Worm (Caenorhabditis elegans): Measurements from ENCODE around the gene eif-3.K.

Gene eif-3.K

DNA sequence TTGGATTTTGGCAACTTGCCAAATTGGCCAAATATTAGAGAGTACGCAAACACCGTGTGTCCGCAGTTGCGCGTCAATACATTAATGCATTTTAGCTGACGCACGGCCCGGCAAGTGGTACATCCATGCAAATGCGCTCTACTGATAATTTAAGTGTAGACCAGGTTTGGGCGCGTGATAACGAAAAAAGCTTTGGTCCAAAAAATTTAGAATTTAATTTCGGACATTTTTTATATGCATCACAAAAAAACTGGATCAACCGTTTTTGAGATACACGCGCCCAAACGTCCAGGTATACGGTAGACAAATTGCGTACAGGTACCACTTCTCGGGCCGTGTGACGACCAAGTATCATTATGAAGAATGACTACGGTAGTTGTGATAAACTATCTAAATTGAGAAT, 14.1 kb downstream of the eif-3.K start, which contains the start of gene R186.8:
Gene R186.8, minus strand, starts transcription at position 58 of the 403 bp plus-strand sequence.
- peak; percentile 52 for TF ChIP-seq cog-1 (tag; optimal IDR thresholded peaks at IDR 0.05)

- TF ChIP-seq ztf-23 (GFP tag; IDR thresholded peaks at IDR 0.05): no peak
- no peak for TF ChIP-seq flt-1 (GFP tag; IDR thresholded peaks at IDR 0.05)
- TF ChIP-seq T22C8.4 (GFP tag; IDR thresholded peaks at IDR 0.05): no peak
Observed at ce11 chrV:12968555-12968954, 14.8 kb downstream of the eif-3.K start, which contains the start of gene lin-46. TSS of gene lin-46 (plus strand) at chrV:12968855.

DNA sequence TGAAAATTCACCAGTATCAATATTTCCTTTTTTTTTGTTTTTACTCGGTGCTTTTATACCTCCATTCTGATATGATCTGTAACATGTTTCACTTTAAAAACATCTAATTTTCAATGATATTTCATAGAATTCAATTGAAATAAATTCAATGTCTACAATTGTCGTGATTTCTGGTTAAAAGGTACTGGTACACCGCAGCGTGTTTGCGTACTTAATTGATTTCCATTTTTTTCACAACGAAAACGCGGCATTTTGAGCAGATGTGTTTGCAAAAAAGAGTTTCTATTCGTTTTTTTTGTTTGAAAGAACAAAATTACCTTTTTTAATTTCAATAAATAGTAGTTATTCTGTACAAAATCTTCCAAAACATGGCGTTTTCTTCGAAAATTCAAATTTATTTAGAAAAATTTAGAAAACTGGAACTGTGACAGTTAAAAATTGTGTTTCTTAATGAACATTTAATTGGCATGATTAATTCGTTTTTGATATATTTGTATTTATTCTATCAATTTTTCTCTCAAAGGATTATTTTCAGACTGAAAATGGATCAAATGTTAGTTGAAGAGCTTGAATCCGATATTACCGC, 16.9 kb downstream of the eif-3.K start, which contains the start of gene pnn-1:
Gene pnn-1, plus strand, starts transcription at position 536 of the 586 bp plus-strand sequence.
- TF ChIP-seq T22C8.4 (GFP tag; IDR thresholded peaks at IDR 0.05) (no peak), ztf-29 (GFP tag; IDR thresholded peaks at IDR 0.05) (no peak), klf-2 (GFP tag; conservative IDR thresholded peaks at IDR 0.05) (no peak), ref-1 (GFP tag; conservative IDR thresholded peaks at IDR 0.05) (no peak), flt-1 (GFP tag; IDR thresholded peaks at IDR 0.05) (no peak), tab-1 (GFP tag; IDR thresholded peaks at IDR 0.05) (no peak), cog-1 (tag; optimal IDR thresholded peaks at IDR 0.05) (no peak), med-1 (GFP tag; optimal IDR thresholded peaks at IDR 0.05; ENCODE audit: insufficient read depth) (no peak), ztf-23 (GFP tag; IDR thresholded peaks at IDR 0.05) (no peak)

DNA sequence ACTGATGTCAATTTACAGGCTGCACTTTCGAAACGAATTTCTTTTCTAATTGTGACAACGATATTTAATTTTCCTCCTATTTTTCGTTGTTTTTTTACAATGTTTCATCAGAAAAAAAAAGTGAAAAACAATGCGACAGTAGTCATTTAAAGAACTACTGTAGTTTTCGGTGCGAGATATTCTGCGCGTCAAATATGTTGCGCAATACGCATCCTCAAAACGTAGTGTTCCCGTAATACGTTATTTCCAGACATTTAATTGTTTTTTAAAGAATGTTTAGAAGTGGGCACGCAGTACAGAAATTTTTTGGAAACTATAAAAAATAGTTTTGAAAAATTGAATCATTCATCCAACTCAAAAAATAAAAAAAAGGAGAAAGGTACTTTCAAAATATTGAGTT, 20.2 kb downstream of the eif-3.K start:
- no peak for TF ChIP-seq ztf-29 (GFP tag; IDR thresholded peaks at IDR 0.05)
- no peak for TF ChIP-seq T22C8.4 (GFP tag; IDR thresholded peaks at IDR 0.05)
- no peak for TF ChIP-seq tab-1 (GFP tag; IDR thresholded peaks at IDR 0.05)
- no peak for TF ChIP-seq flt-1 (GFP tag; IDR thresholded peaks at IDR 0.05)
- no peak for TF ChIP-seq klf-2 (GFP tag; conservative IDR thresholded peaks at IDR 0.05)
- TF ChIP-seq ref-1 (GFP tag; conservative IDR thresholded peaks at IDR 0.05): no peak
- TF ChIP-seq med-1 (GFP tag; optimal IDR thresholded peaks at IDR 0.05; ENCODE audit: insufficient read depth): no peak
- no peak for TF ChIP-seq cog-1 (tag; optimal IDR thresholded peaks at IDR 0.05)
- no peak for TF ChIP-seq ztf-23 (GFP tag; IDR thresholded peaks at IDR 0.05)

- TF ChIP-seq T22C8.4 (GFP tag; IDR thresholded peaks at IDR 0.05): no peak
- TF ChIP-seq klf-2 (GFP tag; conservative IDR thresholded peaks at IDR 0.05): no peak
- no peak for TF ChIP-seq ztf-29 (GFP tag; IDR thresholded peaks at IDR 0.05)
- TF ChIP-seq ref-1 (GFP tag; conservative IDR thresholded peaks at IDR 0.05): no peak
- TF ChIP-seq flt-1 (GFP tag; IDR thresholded peaks at IDR 0.05): no peak
- TF ChIP-seq ztf-23 (GFP tag; IDR thresholded peaks at IDR 0.05): no peak
- no peak for TF ChIP-seq med-1 (GFP tag; optimal IDR thresholded peaks at IDR 0.05; ENCODE audit: insufficient read depth)
- no peak for TF ChIP-seq tab-1 (GFP tag; IDR thresholded peaks at IDR 0.05)
- TF ChIP-seq cog-1 (tag; optimal IDR thresholded peaks at IDR 0.05): no peak
Observed at ce11 chrV:12987061-12987460, 33.3 kb downstream of the eif-3.K start, which contains the start of gene shw-3. TSS of gene shw-3 (minus strand) at chrV:12987161.

DNA sequence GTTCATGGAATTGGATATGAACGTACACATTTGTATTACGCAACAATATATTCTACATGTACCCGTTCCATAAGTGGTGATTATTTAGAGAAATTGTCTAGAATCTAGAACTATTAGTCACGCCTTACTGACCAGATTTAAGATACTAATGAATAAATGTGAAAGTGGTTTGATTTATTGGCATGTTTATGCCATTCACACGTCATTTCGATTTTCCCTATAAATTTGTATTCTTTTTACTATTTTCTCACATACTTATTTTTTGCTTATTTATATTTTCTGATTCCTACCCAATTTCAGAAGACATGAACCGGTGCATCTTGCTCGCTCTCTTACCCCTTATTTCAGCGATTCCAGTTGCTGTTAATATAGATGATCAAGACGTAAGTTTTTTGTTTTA, 34.5 kb downstream of the eif-3.K start, which contains the start of gene F15B9.8:
Gene F15B9.8, plus strand, starts transcription at position 301 of the 400 bp plus-strand sequence.
- no peak for TF ChIP-seq tab-1 (GFP tag; IDR thresholded peaks at IDR 0.05)
- TF ChIP-seq cog-1 (tag; optimal IDR thresholded peaks at IDR 0.05): no peak
- TF ChIP-seq klf-2 (GFP tag; conservative IDR thresholded peaks at IDR 0.05): no peak
- TF ChIP-seq flt-1 (GFP tag; IDR thresholded peaks at IDR 0.05): no peak
- no peak for TF ChIP-seq ztf-23 (GFP tag; IDR thresholded peaks at IDR 0.05)
- no peak for TF ChIP-seq ztf-29 (GFP tag; IDR thresholded peaks at IDR 0.05)
- no peak for TF ChIP-seq ref-1 (GFP tag; conservative IDR thresholded peaks at IDR 0.05)
- TF ChIP-seq med-1 (GFP tag; optimal IDR thresholded peaks at IDR 0.05; ENCODE audit: insufficient read depth): no peak
- TF ChIP-seq T22C8.4 (GFP tag; IDR thresholded peaks at IDR 0.05): no peak

ce11 chrV:12992891-12993290, 39.1 kb downstream of the eif-3.K start, which contains the start of the genes F15B9.11 and dsl-7:
TSS of gene F15B9.11 (minus strand) at chrV:12992895.
TSS of gene dsl-7 (plus strand) at chrV:12993150.
- TF ChIP-seq ztf-29 (GFP tag; IDR thresholded peaks at IDR 0.05) (no peak), flt-1 (GFP tag; IDR thresholded peaks at IDR 0.05) (no peak), tab-1 (GFP tag; IDR thresholded peaks at IDR 0.05) (no peak), T22C8.4 (GFP tag; IDR thresholded peaks at IDR 0.05) (no peak), cog-1 (tag; optimal IDR thresholded peaks at IDR 0.05) (no peak), ztf-23 (GFP tag; IDR thresholded peaks at IDR 0.05) (no peak), med-1 (GFP tag; optimal IDR thresholded peaks at IDR 0.05; ENCODE audit: insufficient read depth) (no peak), ref-1 (GFP tag; conservative IDR thresholded peaks at IDR 0.05) (no peak), klf-2 (GFP tag; conservative IDR thresholded peaks at IDR 0.05) (no peak)

DNA sequence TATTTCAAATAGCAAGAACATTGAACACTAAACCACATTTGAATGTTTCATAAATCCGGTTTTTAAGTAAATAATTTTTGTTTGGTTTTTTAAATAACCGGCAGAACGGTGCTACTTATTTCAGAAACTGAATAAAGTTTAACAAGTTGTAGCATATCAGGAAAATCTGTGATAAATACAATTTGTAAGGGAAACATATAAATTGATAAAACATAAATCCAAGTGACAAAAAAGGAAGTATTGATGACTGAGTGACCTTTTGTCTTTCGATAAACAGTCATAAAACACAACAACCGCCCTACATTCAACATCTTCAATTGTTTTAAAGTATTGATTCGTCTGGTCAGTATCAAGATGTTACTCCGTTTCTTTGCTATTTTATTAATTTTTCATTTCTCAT, 41.5 kb downstream of the eif-3.K start, which contains the start of gene far-5:
Gene far-5, plus strand, starts transcription at position 301 of the 400 bp plus-strand sequence.
- no peak for TF ChIP-seq ztf-29 (GFP tag; IDR thresholded peaks at IDR 0.05)
- no peak for TF ChIP-seq cog-1 (tag; optimal IDR thresholded peaks at IDR 0.05)
- TF ChIP-seq ref-1 (GFP tag; conservative IDR thresholded peaks at IDR 0.05): no peak
- no peak for TF ChIP-seq tab-1 (GFP tag; IDR thresholded peaks at IDR 0.05)
- no peak for TF ChIP-seq T22C8.4 (GFP tag; IDR thresholded peaks at IDR 0.05)
- TF ChIP-seq ztf-23 (GFP tag; IDR thresholded peaks at IDR 0.05): no peak
- TF ChIP-seq med-1 (GFP tag; optimal IDR thresholded peaks at IDR 0.05; ENCODE audit: insufficient read depth): no peak
- TF ChIP-seq flt-1 (GFP tag; IDR thresholded peaks at IDR 0.05): no peak
- TF ChIP-seq klf-2 (GFP tag; conservative IDR thresholded peaks at IDR 0.05): no peak

DNA sequence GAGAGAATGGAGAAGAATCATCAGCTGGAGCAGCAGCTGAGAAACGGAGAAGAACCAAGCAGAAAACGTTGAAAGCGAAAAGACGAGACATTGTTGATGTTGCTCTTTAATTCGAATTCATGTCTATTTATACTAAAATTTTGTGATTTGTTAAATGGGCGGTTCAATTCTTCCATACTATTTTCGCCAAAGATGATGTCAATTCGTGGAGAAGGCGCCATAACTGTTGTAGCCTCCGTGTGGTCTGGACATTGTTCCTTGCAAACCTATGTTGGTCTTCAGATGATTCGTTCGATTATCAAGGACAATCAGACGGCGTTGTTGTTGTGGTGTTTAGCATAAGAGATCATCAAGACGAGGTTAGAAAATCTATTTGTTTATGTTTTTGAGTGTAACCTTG, 43.6 kb downstream of the eif-3.K start, which contains the start of gene far-3:
Gene far-3, minus strand, starts transcription at position 101 of the 400 bp plus-strand sequence.
- TF ChIP-seq tab-1 (GFP tag; IDR thresholded peaks at IDR 0.05) (no peak), cog-1 (tag; optimal IDR thresholded peaks at IDR 0.05) (no peak), T22C8.4 (GFP tag; IDR thresholded peaks at IDR 0.05) (no peak), flt-1 (GFP tag; IDR thresholded peaks at IDR 0.05) (no peak), klf-2 (GFP tag; conservative IDR thresholded peaks at IDR 0.05) (no peak), ref-1 (GFP tag; conservative IDR thresholded peaks at IDR 0.05) (no peak), ztf-23 (GFP tag; IDR thresholded peaks at IDR 0.05) (no peak), ztf-29 (GFP tag; IDR thresholded peaks at IDR 0.05) (no peak), med-1 (GFP tag; optimal IDR thresholded peaks at IDR 0.05; ENCODE audit: insufficient read depth) (no peak)

DNA sequence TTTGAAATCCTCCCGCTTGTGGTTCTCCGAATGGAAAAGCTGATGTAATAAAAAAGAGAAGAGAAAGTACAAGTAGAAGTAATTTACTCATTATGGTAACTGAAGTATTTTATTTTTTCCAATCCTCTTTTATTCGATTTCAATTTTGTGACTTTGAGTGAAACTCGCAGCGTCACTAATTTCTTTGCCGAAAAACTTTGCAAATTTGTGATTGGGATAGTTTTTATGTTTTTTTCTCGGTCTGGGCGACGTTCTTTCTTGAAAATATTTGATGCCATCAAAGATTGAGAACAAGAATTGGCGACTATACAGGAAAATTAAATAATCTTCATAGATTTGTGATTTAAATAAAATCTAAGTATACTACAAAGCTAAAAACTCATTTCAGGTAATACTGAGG, 45.8 kb downstream of the eif-3.K start, which contains the start of gene far-4:
Gene far-4, minus strand, starts transcription at position 101 of the 400 bp plus-strand sequence.
- no peak for TF ChIP-seq ztf-23 (GFP tag; IDR thresholded peaks at IDR 0.05)
- no peak for TF ChIP-seq tab-1 (GFP tag; IDR thresholded peaks at IDR 0.05)
- no peak for TF ChIP-seq T22C8.4 (GFP tag; IDR thresholded peaks at IDR 0.05)
- TF ChIP-seq ztf-29 (GFP tag; IDR thresholded peaks at IDR 0.05): no peak
- no peak for TF ChIP-seq flt-1 (GFP tag; IDR thresholded peaks at IDR 0.05)
- no peak for TF ChIP-seq ref-1 (GFP tag; conservative IDR thresholded peaks at IDR 0.05)
- no peak for TF ChIP-seq klf-2 (GFP tag; conservative IDR thresholded peaks at IDR 0.05)

All from whole organism, midembryonic.